Worm (Caenorhabditis elegans): ENCODE results near the gene col-177.

col-177 gene

ce11 chrX:11008954-11009353, 7.3 kb upstream of the col-177 start, which contains the start of gene ttr-31:
Gene ttr-31 (minus strand): TSS chrX:11009054.
- no peak for TF ChIP-seq flh-1 (GFP tag; optimal IDR thresholded peaks at IDR 0.05)
- TF ChIP-seq hlh-1 (tag; optimal IDR thresholded peaks at IDR 0.05): no peak
- no peak for TF ChIP-seq sptf-1 (tag; optimal IDR thresholded peaks at IDR 0.05)
- no peak for TF ChIP-seq ztf-11 (tag; optimal IDR thresholded peaks at IDR 0.05)
- TF ChIP-seq ceh-39 (tag; optimal IDR thresholded peaks at IDR 0.05): no peak
- no peak for TF ChIP-seq mls-2 (tag; optimal IDR thresholded peaks at IDR 0.05)
- TF ChIP-seq blmp-1 (tag; optimal IDR thresholded peaks at IDR 0.05): no peak
- no peak for TF ChIP-seq pha-4 (tag; optimal IDR thresholded peaks at IDR 0.05)
- no peak for TF ChIP-seq cnd-1 (tag; optimal IDR thresholded peaks at IDR 0.05)
- no peak for TF ChIP-seq drap-1 (GFP tag; optimal IDR thresholded peaks at IDR 0.05)
- no peak for TF ChIP-seq mep-1 (tag; optimal IDR thresholded peaks at IDR 0.05)
- no peak for TF ChIP-seq snpc-4 (tag; optimal IDR thresholded peaks at IDR 0.05)
- TF ChIP-seq elt-3 (tag; optimal IDR thresholded peaks at IDR 0.05): no peak
- TF ChIP-seq nhr-12 (tag; optimal IDR thresholded peaks at IDR 0.05): no peak

- TF ChIP-seq ces-1 (GFP tag; optimal IDR thresholded peaks at IDR 0.05): no peak
- TF ChIP-seq nhr-76 (tag; optimal IDR thresholded peaks at IDR 0.05): no peak
- TF ChIP-seq ceh-83 (GFP tag; optimal IDR thresholded peaks at IDR 0.05): no peak
- no peak for TF ChIP-seq drap-1 (GFP tag; optimal IDR thresholded peaks at IDR 0.05)
- no peak for TF ChIP-seq flh-1 (GFP tag; optimal IDR thresholded peaks at IDR 0.05)
- no peak for TF ChIP-seq bed-3 (GFP tag; optimal IDR thresholded peaks at IDR 0.05)
- TF ChIP-seq hlh-1 (tag; optimal IDR thresholded peaks at IDR 0.05): no peak
- TF ChIP-seq sem-2 (GFP tag; optimal IDR thresholded peaks at IDR 0.05): no peak
- TF ChIP-seq nhr-2 (tag; optimal IDR thresholded peaks at IDR 0.05): no peak
Observed at ce11 chrX:11008052-11008451, 6.4 kb upstream of the col-177 start, which contains the start of gene del-5. Gene del-5 (minus strand): TSS chrX:11008181.

- no peak for TF ChIP-seq ces-1 (GFP tag; optimal IDR thresholded peaks at IDR 0.05)
- TF ChIP-seq nhr-76 (tag; optimal IDR thresholded peaks at IDR 0.05): no peak
- TF ChIP-seq zip-8 (tag; optimal IDR thresholded peaks at IDR 0.05): no peak
- no peak for TF ChIP-seq pha-4 (tag; optimal IDR thresholded peaks at IDR 0.05)
- no peak for TF ChIP-seq mls-2 (tag; optimal IDR thresholded peaks at IDR 0.05)
- TF ChIP-seq unc-120 (tag; optimal IDR thresholded peaks at IDR 0.05; ENCODE audit: poor library complexity, severe bottlenecking): no peak
- no peak for TF ChIP-seq nhr-12 (tag; optimal IDR thresholded peaks at IDR 0.05)
- no peak for TF ChIP-seq ham-2 (GFP tag; optimal IDR thresholded peaks at IDR 0.05)
- TF ChIP-seq bed-3 (GFP tag; optimal IDR thresholded peaks at IDR 0.05): no peak
- TF ChIP-seq flh-1 (GFP tag; optimal IDR thresholded peaks at IDR 0.05): no peak
- no peak for TF ChIP-seq mep-1 (tag; optimal IDR thresholded peaks at IDR 0.05)
- no peak for TF ChIP-seq sptf-1 (tag; optimal IDR thresholded peaks at IDR 0.05)
- TF ChIP-seq unc-62 (GFP tag; optimal IDR thresholded peaks at IDR 0.05): no peak
- TF ChIP-seq drap-1 (GFP tag; optimal IDR thresholded peaks at IDR 0.05): no peak
- no peak for TF ChIP-seq hlh-1 (tag; optimal IDR thresholded peaks at IDR 0.05)
- no peak for TF ChIP-seq ceh-43 (GFP tag; optimal IDR thresholded peaks at IDR 0.05)
- TF ChIP-seq tbx-8 (GFP tag; optimal IDR thresholded peaks at IDR 0.05): no peak
- TF ChIP-seq unc-39 (tag; optimal IDR thresholded peaks at IDR 0.05): no peak
- TF ChIP-seq blmp-1 (tag; optimal IDR thresholded peaks at IDR 0.05): no peak
Observed at ce11 chrX:11007393-11007792, 5.7 kb upstream of the col-177 start.

DNA sequence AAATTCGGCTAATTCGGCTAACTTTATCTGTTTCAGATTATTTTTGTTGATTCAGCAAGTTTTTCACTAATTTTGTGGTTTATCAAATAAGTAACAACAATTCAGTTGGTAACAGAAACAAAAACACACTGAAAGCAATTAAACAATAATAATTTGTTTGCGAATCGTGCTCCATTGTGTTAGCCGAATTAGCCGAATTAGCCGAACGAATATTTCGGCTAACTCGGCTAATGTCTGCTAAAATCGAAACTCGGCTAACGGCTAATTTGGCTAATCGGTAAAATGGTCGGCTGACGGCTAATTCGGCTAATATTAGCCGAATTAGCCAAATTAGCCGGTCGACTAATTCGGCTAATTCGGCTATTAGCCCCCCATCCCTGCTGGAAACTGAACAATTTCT, 2.1 kb upstream of the col-177 start:
- TF ChIP-seq nhr-2 (tag; optimal IDR thresholded peaks at IDR 0.05) (no peak), ham-2 (GFP tag; optimal IDR thresholded peaks at IDR 0.05) (peak; percentile 69)

DNA sequence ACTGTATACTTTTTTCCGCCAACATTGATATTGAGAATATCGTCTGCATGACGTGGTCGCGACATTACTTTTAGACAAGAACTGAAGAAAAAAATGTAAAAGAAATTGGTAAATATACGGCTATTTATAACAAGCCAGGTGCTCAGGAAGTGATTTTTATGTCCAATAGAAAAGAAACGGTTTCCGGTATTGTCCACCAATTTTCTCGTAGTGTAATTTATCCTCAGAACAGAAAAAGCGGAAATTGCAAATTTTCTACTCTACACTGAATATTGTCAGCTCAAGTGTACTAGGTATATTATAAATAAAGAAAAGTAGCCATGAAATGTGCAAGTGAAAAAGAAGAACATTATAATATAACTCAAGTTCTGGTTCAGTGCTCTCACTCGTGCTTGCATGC, 2.5 kb downstream of the col-177 start, which contains the start of gene F59F3.6:
Gene F59F3.6 (minus strand): TSS at position 101 of the 400 bp plus-strand sequence.
- TF ChIP-seq ham-2 (GFP tag; optimal IDR thresholded peaks at IDR 0.05): no peak
- TF ChIP-seq cnd-1 (tag; optimal IDR thresholded peaks at IDR 0.05): no peak
- TF ChIP-seq bed-3 (GFP tag; optimal IDR thresholded peaks at IDR 0.05): no peak
- no peak for TF ChIP-seq nhr-28 (tag; optimal IDR thresholded peaks at IDR 0.05)
- no peak for TF ChIP-seq hlh-1 (tag; optimal IDR thresholded peaks at IDR 0.05)
- TF ChIP-seq ceh-43 (GFP tag; optimal IDR thresholded peaks at IDR 0.05): no peak
- no peak for TF ChIP-seq pha-4 (tag; optimal IDR thresholded peaks at IDR 0.05)
- TF ChIP-seq ces-1 (GFP tag; optimal IDR thresholded peaks at IDR 0.05): no peak

DNA sequence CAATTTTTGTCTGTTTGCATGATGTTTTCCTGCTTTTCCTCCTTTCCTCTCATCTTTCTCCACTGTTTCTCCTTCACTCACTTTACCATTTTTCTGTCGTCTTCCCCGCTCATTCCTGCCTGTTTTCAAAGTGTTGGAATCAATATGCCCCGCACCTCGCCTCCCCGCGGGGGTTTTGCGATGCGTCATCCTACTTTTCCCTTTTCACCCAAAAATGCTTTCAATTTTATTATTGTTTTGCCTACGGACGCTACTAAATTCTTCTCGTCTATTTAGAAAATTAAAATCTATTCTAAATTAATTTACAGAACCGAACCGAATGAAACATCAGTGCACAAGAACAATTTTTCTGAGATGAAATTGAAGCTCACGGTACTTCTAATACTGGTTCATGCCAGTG, 9.5 kb downstream of the col-177 start, which contains the start of gene ver-3:
Gene ver-3 (plus strand): TSS at position 301 of the 400 bp plus-strand sequence.
- TF ChIP-seq unc-39 (tag; optimal IDR thresholded peaks at IDR 0.05) (no peak), bed-3 (GFP tag; optimal IDR thresholded peaks at IDR 0.05) (no peak), tbx-8 (GFP tag; optimal IDR thresholded peaks at IDR 0.05) (no peak), ceh-43 (GFP tag; optimal IDR thresholded peaks at IDR 0.05) (no peak)
